Worm (Caenorhabditis elegans) whole organism, L1 larva: ENCODE measurements around the gene F35D11.1.

ENCODE experiments used
- C04F5.9 ChIP-seq: sonication (generic microtip); optimal IDR thresholded peaks from 2 replicates; lab custom pipeline; 2016; ENCODE audit warnings: missing genetic modification characterization, missing compliant biosample characterization
- C16A3.4 ChIP-seq: fragments of 150-350 bp; optimal IDR thresholded peaks from 2 replicates; lab custom pipeline; 2014; ENCODE audit warnings: missing biosample characterization, missing genetic modification characterization
- ama-1 ChIP-seq: fragments of 150-350 bp; optimal IDR thresholded peaks from 2 replicates; lab custom pipeline; 2014
- blmp-1 ChIP-seq: fragments of 150-350 bp; optimal IDR thresholded peaks from 2 replicates; lab custom pipeline; 2014; ENCODE audit warnings: missing biosample characterization, missing genetic modification characterization
- ceh-8 ChIP-seq: fragments of 200-800 bp; sonication (Bioruptor generic); optimal IDR thresholded peaks from 2 replicates; lab custom pipeline; 2018; ENCODE audit warnings: mild to moderate bottlenecking, missing genetic modification characterization, moderate library complexity, missing compliant biosample characterization
- ceh-88 ChIP-seq: fragments of 200-800 bp; sonication (Bioruptor generic); IDR thresholded peaks from 2 replicates; pipeline ENCODE4 v1.3.6; 2022; ENCODE audit warnings: missing genetic modification characterization, missing compliant biosample characterization
- ces-1 ChIP-seq: fragments of 150-350 bp; optimal IDR thresholded peaks from 2 replicates; lab custom pipeline; 2014; ENCODE audit warnings: missing biosample characterization, missing genetic modification reagents, missing genetic modification characterization
- dsc-1 ChIP-seq: sonication (generic microtip); optimal IDR thresholded peaks from 2 replicates; lab custom pipeline; 2016; ENCODE audit warnings: mild to moderate bottlenecking, missing genetic modification characterization, missing compliant biosample characterization
- efl-1 ChIP-seq, 4 experiments: fragments of 150-350 bp; optimal IDR thresholded peaks in 3 of 4; peaks in 1 of 4; 1 replicate in 1 of 4; 2 replicates in 3 of 4; lab custom pipeline; 2014; ENCODE audit warnings: missing biosample characterization in 2 of 4, missing genetic modification characterization in 2 of 4, missing genetic modification reagents in 2 of 4
- fkh-10 ChIP-seq: sonication (generic microtip); optimal IDR thresholded peaks from 2 replicates; lab custom pipeline; 2017; ENCODE audit warnings: missing biosample characterization, missing genetic modification reagents, missing genetic modification characterization
- fkh-8 ChIP-seq: sonication (generic microtip); optimal IDR thresholded peaks from 2 replicates; lab custom pipeline; 2016; ENCODE audit warnings: mild to moderate bottlenecking, missing genetic modification characterization, missing compliant biosample characterization
- hlh-4 ChIP-seq: sonication (generic microtip); optimal IDR thresholded peaks from 2 replicates; lab custom pipeline; 2016; ENCODE audit warnings: mild to moderate bottlenecking, missing genetic modification characterization, missing compliant biosample characterization
- jun-1 ChIP-seq: fragments of 150-350 bp; optimal IDR thresholded peaks from 2 replicates; lab custom pipeline; 2014; ENCODE audit warnings: missing biosample characterization, missing genetic modification reagents, missing genetic modification characterization
- lin-14 ChIP-seq: fragments of 200-800 bp; sonication (Bioruptor generic); optimal IDR thresholded peaks from 2 replicates; lab custom pipeline; 2018; ENCODE audit warnings: mild to moderate bottlenecking, missing genetic modification characterization, moderate library complexity, missing compliant biosample characterization
- lin-15B ChIP-seq: fragments of 150-350 bp; sonication (generic microtip); optimal IDR thresholded peaks from 3 replicates; lab custom pipeline; 2014; ENCODE audit warnings: missing biosample characterization, missing genetic modification characterization
- lin-39 ChIP-seq: fragments of 150-350 bp; optimal IDR thresholded peaks from 2 replicates; lab custom pipeline; 2014; ENCODE audit warnings: missing biosample characterization, missing genetic modification reagents, missing genetic modification characterization
- lir-3 ChIP-seq: sonication (generic microtip); optimal IDR thresholded peaks from 2 replicates; lab custom pipeline; 2016; ENCODE audit warnings: mild to moderate bottlenecking, missing genetic modification characterization, moderate library complexity, missing compliant biosample characterization; ENCODE audit not compliant: poor library complexity
- lsy-2 ChIP-seq, 2 experiments: fragments of 150-350 bp; optimal IDR thresholded peaks; 2 replicates each; lab custom pipeline; 2014; ENCODE audit warnings: missing biosample characterization in 2 of 2, missing genetic modification characterization in 2 of 2
- mab-9 ChIP-seq: fragments of 200-800 bp; sonication (Bioruptor generic); IDR thresholded peaks from 2 replicates; pipeline ENCODE4 v1.3.6; 2022; ENCODE audit warnings: missing genetic modification reagents, missing genetic modification characterization, missing compliant biosample characterization
- mef-2 ChIP-seq: fragments of 150-350 bp; optimal IDR thresholded peaks from 2 replicates; lab custom pipeline; 2014; ENCODE audit warnings: missing biosample characterization, missing genetic modification characterization
- nhr-11 ChIP-seq: fragments of 150-350 bp; optimal IDR thresholded peaks from 2 replicates; lab custom pipeline; 2014; ENCODE audit warnings: missing biosample characterization, missing genetic modification characterization
- nhr-84 ChIP-seq: sonication (generic microtip); optimal IDR thresholded peaks from 2 replicates; lab custom pipeline; 2017; ENCODE audit warnings: missing biosample characterization, missing genetic modification characterization
- nhr-85 ChIP-seq: sonication (generic microtip); peaks from one replicate; lab custom pipeline; 2016; ENCODE audit warnings: missing genetic modification characterization, inconsistent platforms, missing compliant biosample characterization
- pag-3 ChIP-seq: sonication (generic microtip); optimal IDR thresholded peaks from 2 replicates; lab custom pipeline; 2017; ENCODE audit warnings: missing genetic modification characterization, mild to moderate bottlenecking, missing compliant biosample characterization, antibody characterized with exemption, borderline replicate concordance; ENCODE audit not compliant: insufficient read depth
- rnt-1 ChIP-seq: sonication (generic microtip); optimal IDR thresholded peaks from 2 replicates; lab custom pipeline; 2016; ENCODE audit warnings: mild to moderate bottlenecking, missing genetic modification characterization, moderate library complexity, missing compliant biosample characterization
- snpc-4 ChIP-seq: fragments of 150-350 bp; optimal IDR thresholded peaks from 2 replicates; lab custom pipeline; 2014; ENCODE audit warnings: missing biosample characterization, missing genetic modification characterization
- snu-23 ChIP-seq: sonication (generic microtip); optimal IDR thresholded peaks from 2 replicates; lab custom pipeline; 2016; ENCODE audit warnings: missing genetic modification characterization, missing compliant biosample characterization
- sox-4 ChIP-seq: sonication (generic microtip); optimal IDR thresholded peaks from 2 replicates; lab custom pipeline; 2016; ENCODE audit warnings: missing genetic modification characterization, missing compliant biosample characterization
- sup-37 ChIP-seq: fragments of 200-800 bp; sonication (Bioruptor generic); optimal IDR thresholded peaks from 2 replicates; lab custom pipeline; 2018; ENCODE audit warnings: mild to moderate bottlenecking, missing genetic modification characterization, missing compliant biosample characterization
- swsn-7 ChIP-seq: sonication (generic microtip); optimal IDR thresholded peaks from 2 replicates; lab custom pipeline; 2016; ENCODE audit warnings: missing genetic modification characterization, missing compliant biosample characterization
- xbp-1 ChIP-seq: sonication (generic microtip); optimal IDR thresholded peaks from 2 replicates; lab custom pipeline; 2016; ENCODE audit warnings: missing genetic modification characterization, missing compliant biosample characterization
- zip-4 ChIP-seq: fragments of 200-800 bp; sonication (Bioruptor generic); optimal IDR thresholded peaks from 2 replicates; lab custom pipeline; 2018; ENCODE audit warnings: mild to moderate bottlenecking, missing genetic modification characterization, moderate library complexity, missing compliant biosample characterization

F35D11.1 gene

DNA sequence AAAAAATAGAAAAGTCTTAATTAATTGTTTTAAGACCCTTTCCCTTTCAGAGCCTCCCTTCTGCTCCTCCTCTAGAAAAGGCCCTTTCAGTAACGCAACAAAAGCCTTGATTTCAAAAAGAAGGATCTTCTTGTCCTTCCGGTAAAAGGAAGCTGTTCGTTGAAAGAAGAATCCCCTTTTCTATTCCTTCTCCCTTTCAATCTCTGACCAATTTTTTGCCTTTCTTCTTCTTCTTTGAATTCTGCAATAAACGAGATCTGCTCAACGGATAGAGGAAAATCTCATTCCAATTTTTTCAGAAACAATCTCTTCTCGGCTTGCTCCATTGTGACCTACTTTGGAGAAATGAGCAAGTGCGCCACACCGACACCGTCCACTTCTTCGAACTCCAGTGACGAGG, 18.6 kb upstream of the F35D11.1 start, which contains the start of gene F35D11.3:
F35D11.3 (plus strand) TSS at position 300 of the 400 bp plus-strand sequence.
- TF ChIP-seq jun-1 (tag; lab: Kevin White, UChicago) (no peak), lin-14 (GFP tag; lab: Kevin White, UChicago) (peak; percentile 17), mab-9 (GFP tag; lab: Robert Waterston, UW) (no peak), fkh-10 (GFP tag; lab: Kevin White, UChicago) (peak; percentile 87)
- TF ChIP-seq, all 84 proteins: peak for 2

DNA sequence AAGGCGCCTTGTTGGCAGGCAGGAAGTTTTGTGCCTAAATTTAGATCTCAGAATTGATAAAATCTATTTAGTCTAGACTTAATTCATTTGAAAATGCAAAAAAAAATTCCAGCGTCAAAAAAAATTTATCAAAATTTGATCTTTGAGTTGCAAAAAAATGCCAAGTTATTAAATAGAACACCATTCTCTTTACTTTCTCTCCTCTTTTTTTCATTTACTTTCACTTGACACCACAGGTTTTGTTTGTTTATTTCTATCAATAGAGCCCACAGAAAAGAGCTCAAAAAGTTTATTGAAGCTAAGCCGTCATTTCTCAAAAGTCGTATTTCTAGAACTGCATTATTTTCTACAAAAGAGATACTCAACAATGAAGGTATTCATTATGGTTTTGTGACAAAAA, 14.0 kb upstream of the F35D11.1 start, which contains the start of gene pqn-35:
pqn-35 (plus strand) TSS at position 301 of the 400 bp plus-strand sequence.
- TF ChIP-seq nhr-11 (tag; lab: Kevin White, UChicago), result no peak

DNA sequence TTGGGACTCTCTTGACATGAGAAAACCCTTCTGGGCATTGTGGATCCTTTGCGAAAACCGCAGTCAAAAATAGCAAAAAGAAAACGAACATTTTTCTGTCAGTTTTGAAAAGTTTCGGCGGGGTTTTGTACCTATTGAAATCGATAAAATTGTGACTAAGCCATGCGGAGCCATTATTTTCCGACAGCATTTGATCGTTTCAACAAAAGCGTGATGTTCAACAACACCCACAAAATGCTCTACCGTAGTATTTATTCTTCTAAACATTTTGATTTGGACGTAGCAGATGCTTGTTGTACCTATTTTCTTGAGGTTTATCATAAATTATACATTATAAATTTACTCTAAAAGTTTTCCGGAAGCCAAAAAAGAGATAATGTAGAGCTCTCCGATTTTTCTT, 10.3 kb upstream of the F35D11.1 start, which contains the start of gene clec-136:
clec-136 (minus strand) TSS at position 101 of the 400 bp plus-strand sequence.
- TF ChIP-seq hlh-4, result no peak
- no peak for TF ChIP-seq ceh-88 (GFP tag; lab: Robert Waterston, UW)
- no peak for TF ChIP-seq lin-15B (tag; lab: Kevin White, UChicago)

DNA sequence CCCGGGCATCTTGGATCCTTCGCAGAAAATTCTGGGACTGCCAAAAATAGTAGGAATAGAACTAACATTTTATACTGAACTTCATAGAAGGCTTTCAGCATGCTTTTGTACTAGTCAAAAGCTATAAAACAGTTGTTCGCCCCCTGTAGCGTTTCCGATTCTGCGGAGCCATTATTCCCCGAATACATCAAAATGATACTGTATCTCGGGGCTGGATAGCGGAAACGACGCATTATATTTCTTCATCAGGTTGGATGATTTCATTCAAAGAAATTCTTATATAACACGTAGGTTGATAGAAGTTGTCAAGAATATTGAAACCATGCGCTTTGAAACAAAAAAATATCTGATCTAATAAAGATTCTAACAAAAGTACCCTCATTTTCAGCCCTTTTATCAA, 8.7 kb upstream of the F35D11.1 start, which contains the start of gene clec-137:
clec-137 (minus strand) TSS at position 101 of the 400 bp plus-strand sequence.
- TF ChIP-seq sox-4 (tag; lab: Kevin White, UChicago), result no peak
- no peak for TF ChIP-seq zip-4
- TF ChIP-seq snu-23, result no peak
- no peak for TF ChIP-seq pag-3 (tag; lab: Kevin White, UChicago)
- TF ChIP-seq ama-1, result no peak
- TF ChIP-seq hlh-4, result no peak
- TF ChIP-seq dsc-1 (tag; lab: Kevin White, UChicago), result no peak
- no peak for TF ChIP-seq C16A3.4 (tag; lab: Kevin White, UChicago)
- TF ChIP-seq snpc-4 (tag; lab: Kevin White, UChicago), result no peak

DNA sequence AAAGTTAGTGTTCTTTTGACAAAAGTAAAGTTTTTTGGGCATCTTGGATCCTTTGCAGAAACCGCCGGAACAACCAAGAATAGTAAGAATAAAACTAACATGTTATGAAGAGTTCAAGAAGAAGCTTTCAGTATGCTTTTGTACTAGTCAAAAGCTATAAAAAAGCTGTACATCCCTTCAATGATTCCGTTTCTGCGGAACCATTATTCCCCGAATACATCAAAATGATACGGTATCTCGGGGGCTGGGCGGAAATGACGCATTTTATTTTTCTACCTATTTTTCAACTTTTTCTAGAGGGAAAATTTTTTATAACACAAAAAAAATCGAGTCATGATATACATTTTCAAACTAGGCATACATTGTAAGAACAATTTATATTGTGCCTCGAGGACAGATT, 7.0 kb upstream of the F35D11.1 start, which contains the start of gene clec-138:
clec-138 (minus strand) TSS at position 101 of the 400 bp plus-strand sequence.
- TF ChIP-seq efl-1 (optimal IDR thresholded peaks at IDR 0.05; lab: Kevin White, UChicago) (no peak), efl-1 (GFP tag; optimal IDR thresholded peaks at IDR 0.05 in 1 of 2; lab: Kevin White, UChicago) (peak in 1 of 2 experiments; percentile 32), C04F5.9 (tag; lab: Kevin White, UChicago) (no peak)

DNA sequence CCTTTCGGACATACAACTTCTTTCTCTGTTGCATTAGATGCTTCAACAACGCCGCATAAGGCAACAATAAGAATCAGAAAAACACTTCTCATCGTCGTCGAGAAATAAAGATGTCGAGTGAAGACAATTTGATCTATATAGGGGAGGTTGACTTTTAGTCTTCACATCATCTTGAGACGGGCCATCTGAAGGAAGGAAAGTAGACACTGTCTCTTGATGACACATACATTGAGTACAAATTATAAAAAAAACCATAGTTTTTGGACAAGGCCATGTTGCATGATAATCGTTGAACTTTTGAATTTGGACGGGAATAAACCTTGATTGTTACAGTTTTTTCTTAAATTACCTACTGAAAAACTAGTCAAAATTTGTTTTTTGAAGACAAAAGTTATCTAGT, 5.1 kb upstream of the F35D11.1 start, which contains the start of gene clec-139:
clec-139 (minus strand) TSS at position 101 of the 400 bp plus-strand sequence.
- peak; percentile 58 for TF ChIP-seq nhr-85 (tag; lab: Kevin White, UChicago)
- TF ChIP-seq snu-23, result no peak
- TF ChIP-seq, all 84 proteins: peak for 1

DNA sequence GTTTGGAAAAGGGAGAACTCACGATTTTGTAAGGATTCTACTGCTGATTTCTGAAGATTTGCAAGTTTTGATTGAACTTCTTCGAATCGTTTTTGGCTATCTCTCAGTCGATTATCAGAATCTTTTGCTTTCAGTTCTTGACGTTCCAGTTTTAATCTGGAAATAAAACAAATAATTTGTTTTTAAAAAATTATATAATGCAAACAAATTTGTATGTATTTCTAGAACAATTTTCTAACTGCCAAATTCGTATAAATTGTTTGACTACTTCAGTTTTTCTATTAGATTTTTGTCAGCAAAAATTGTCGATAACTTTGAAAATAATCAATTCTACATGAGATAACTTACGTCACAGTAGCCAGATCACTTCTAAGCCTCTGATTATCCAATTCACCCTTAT, 4.8 kb downstream of the F35D11.1 start:
- TF ChIP-seq ceh-8 (no peak), swsn-7 (no peak), blmp-1 (tag; lab: Kevin White, UChicago) (no peak), lsy-2 (tag; optimal IDR thresholded peaks at IDR 0.05; lab: Kevin White, UChicago) (no peak), lir-3 (no peak), ces-1 (GFP tag; lab: Kevin White, UChicago) (no peak), nhr-84 (tag; lab: Kevin White, UChicago) (no peak), fkh-10 (GFP tag; lab: Kevin White, UChicago) (no peak), mef-2 (tag; lab: Kevin White, UChicago) (no peak), jun-1 (tag; lab: Kevin White, UChicago) (no peak)

DNA sequence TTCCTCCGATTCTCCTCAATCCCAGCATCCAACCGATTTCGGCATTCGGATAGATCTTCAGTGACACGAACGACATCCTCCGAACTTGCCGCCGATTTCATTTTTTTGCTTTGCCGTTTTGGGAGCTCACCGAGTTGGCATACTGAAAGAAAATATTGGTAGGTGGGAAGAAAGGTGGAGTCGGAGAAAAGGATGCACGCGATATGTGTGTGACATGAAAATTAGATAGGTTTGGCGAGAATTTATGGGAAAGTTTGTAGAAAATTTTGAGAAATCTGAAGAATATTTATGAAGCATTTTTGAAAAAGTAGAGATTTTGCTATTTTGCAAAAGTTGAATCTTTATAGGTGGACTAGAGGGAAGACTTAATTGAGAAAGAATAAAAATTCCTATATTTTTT, 11.5 kb downstream of the F35D11.1 start, which contains the start of gene che-10:
che-10 (minus strand) TSS at position 101 of the 400 bp plus-strand sequence.
- TF ChIP-seq xbp-1 (tag; lab: Kevin White, UChicago) (no peak), lin-39 (tag; lab: Kevin White, UChicago) (no peak), rnt-1 (tag; lab: Kevin White, UChicago) (no peak), fkh-8 (tag; lab: Kevin White, UChicago) (no peak), efl-1 (optimal IDR thresholded peaks at IDR 0.05; lab: Kevin White, UChicago) (no peak), efl-1 (GFP tag; optimal IDR thresholded peaks at IDR 0.05 in 1 of 2; lab: Kevin White, UChicago) (peak in 1 of 2 experiments; percentile 66), sup-37 (GFP tag; lab: Kevin White, UChicago) (no peak), hlh-4 (no peak)
